Fruit fly (Drosophila melanogaster): Measurements from ENCODE around the gene CG42556.

Gene CG42556

DNA sequence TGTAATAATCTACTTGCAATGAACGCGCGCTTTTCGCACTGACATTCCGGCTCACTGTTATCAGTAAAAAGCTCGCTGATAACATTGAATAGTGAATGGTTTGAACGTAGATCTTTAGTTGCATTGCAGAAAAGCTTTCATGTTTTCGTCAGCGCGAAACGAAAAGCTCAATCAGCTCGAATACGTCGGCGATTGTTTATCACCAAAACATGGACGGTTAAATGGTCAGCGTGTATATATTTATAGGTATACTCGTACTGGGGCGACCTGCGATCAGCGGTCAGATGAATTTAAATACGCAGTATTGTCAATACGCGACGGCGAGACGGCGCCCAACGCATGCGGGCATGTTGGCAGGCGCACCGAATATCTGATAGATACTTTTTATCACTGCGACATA is 3.2 kb upstream of the CG42556 start:
- TF ChIP-seq Bgb (GFP tag; IDR thresholded peaks at IDR 0.05; ENCODE audit: partially characterized antibody) (peak; percentile 37; the same call in 1 of the 2 replicates), CG7556 (GFP tag; optimal IDR thresholded peaks at IDR 0.05) (no peak), lab (GFP tag; optimal IDR thresholded peaks at IDR 0.05) (peak; percentile 15), ham (GFP tag; IDR thresholded peaks at IDR 0.05) (no peak), CG12299 (tag; optimal IDR thresholded peaks at IDR 0.05) (no peak), tll (GFP tag; optimal IDR thresholded peaks at IDR 0.05) (no peak), CG18476 (GFP tag; optimal IDR thresholded peaks at IDR 0.05) (no peak), pzg (GFP tag; optimal IDR thresholded peaks at IDR 0.05) (no peak), CkIIα-i1 (GFP tag; IDR thresholded peaks at IDR 0.05) (no peak), MTF-1 (GFP tag; optimal IDR thresholded peaks at IDR 0.05; ENCODE audit: borderline replicate concordance) (no peak), grau (tag; optimal IDR thresholded peaks at IDR 0.05) (no peak), CG7357 (GFP tag; IDR thresholded peaks at IDR 0.05) (no peak), CG4360 (GFP tag; IDR thresholded peaks at IDR 0.05) (no peak), az2 (GFP tag; optimal IDR thresholded peaks at IDR 0.05) (no peak), CG16813 (GFP tag; IDR thresholded peaks at IDR 0.05; ENCODE audit: partially characterized antibody) (no peak), CG10543 (GFP tag; optimal IDR thresholded peaks at IDR 0.05) (peak; percentile 47), CG2199 (GFP tag; IDR thresholded peaks at IDR 0.05) (peak; percentile 92; the same call in 2 of the 3 replicates), CG8478 (optimal IDR thresholded peaks at IDR 0.05) (no peak), seq (GFP tag; IDR thresholded peaks at IDR 0.05) (no peak), bowl (GFP tag; IDR thresholded peaks at IDR 0.05) (no peak), CG5180 (GFP tag; optimal IDR thresholded peaks at IDR 0.05) (no peak), Taf1 (GFP tag; IDR thresholded peaks at IDR 0.05) (no peak), CG31388 (GFP tag; optimal IDR thresholded peaks at IDR 0.05) (no peak), jumu (GFP tag; optimal IDR thresholded peaks at IDR 0.05) (no peak), Optix (GFP tag; IDR thresholded peaks at IDR 0.05) (no peak), so (GFP tag; IDR thresholded peaks at IDR 0.05) (0 out of 3 replicates have a peak, but pooled peaks have one; percentile 6), CG10209 (GFP tag; optimal IDR thresholded peaks at IDR 0.05) (no peak), Dfd (GFP tag; optimal IDR thresholded peaks at IDR 0.05) (no peak), CG34376 (GFP tag; optimal IDR thresholded peaks at IDR 0.05) (peak; percentile 1), Lhr (GFP tag; optimal IDR thresholded peaks at IDR 0.05) (no peak), Fer1 (GFP tag; optimal IDR thresholded peaks at IDR 0.05) (no peak), CG15514 (GFP tag; optimal IDR thresholded peaks at IDR 0.05) (no peak), fd102C (GFP tag; optimal IDR thresholded peaks at IDR 0.05) (no peak), CG1832 (GFP tag; optimal IDR thresholded peaks at IDR 0.05) (no peak), CG1602 (GFP tag; optimal IDR thresholded peaks at IDR 0.05) (no peak), Hey (tag; optimal IDR thresholded peaks at IDR 0.05) (no peak), HHEX (GFP tag; optimal IDR thresholded peaks at IDR 0.05) (no peak), CG34422 (GFP tag; IDR thresholded peaks at IDR 0.05) (no peak), CG12391 (tag; optimal IDR thresholded peaks at IDR 0.05) (no peak), CG7987 (GFP tag; optimal IDR thresholded peaks at IDR 0.05) (no peak), Ravus (GFP tag; IDR thresholded peaks at IDR 0.05) (no peak), CG16779 (GFP tag; IDR thresholded peaks at IDR 0.05) (no peak), psq (GFP tag; optimal IDR thresholded peaks at IDR 0.05) (no peak), BtbVII (GFP tag; optimal IDR thresholded peaks at IDR 0.05) (peak; percentile 16), caup (GFP tag; optimal IDR thresholded peaks at IDR 0.05; ENCODE audit: severe bottlenecking) (no peak), ato (GFP tag; IDR thresholded peaks at IDR 0.05; ENCODE audit: partially characterized antibody) (no peak), CG10431 (GFP tag; optimal IDR thresholded peaks at IDR 0.05) (no peak), CG14710 (tag; optimal IDR thresholded peaks at IDR 0.05) (no peak), cwo (GFP tag; optimal IDR thresholded peaks at IDR 0.05) (no peak), CG11504 (tag; optimal IDR thresholded peaks at IDR 0.05) (no peak)
